Fruit fly (Drosophila melanogaster): ENCODE results near the gene CG7322.
A peak's percentile ranks its signal among the peaks of the same experiment; 100 is the strongest.

The CG7322 gene

dm6 chrX:18834399-18834798 is 23.2 kb downstream of the CG7322 start (continued):
- TF ChIP-seq CG11398 (GFP tag; optimal IDR thresholded peaks at IDR 0.05) (no peak), jumu (GFP tag; optimal IDR thresholded peaks at IDR 0.05) (no peak), CG2120 (GFP tag; optimal IDR thresholded peaks at IDR 0.05) (no peak), Blimp-1 (GFP tag; optimal IDR thresholded peaks at IDR 0.05) (peak; percentile 6), Nf-YB (GFP tag; optimal IDR thresholded peaks at IDR 0.05) (no peak), Usf (GFP tag; optimal IDR thresholded peaks at IDR 0.05) (no peak), H15 (GFP tag; IDR thresholded peaks at IDR 0.05) (no peak), YL-1 (GFP tag; optimal IDR thresholded peaks at IDR 0.05) (no peak), p53 (GFP tag; optimal IDR thresholded peaks at IDR 0.05) (no peak), Taf1 (GFP tag; IDR thresholded peaks at IDR 0.05) (no peak), Sry-β (GFP tag; optimal IDR thresholded peaks at IDR 0.05) (no peak), Sox102F (GFP tag; optimal IDR thresholded peaks at IDR 0.05) (peak; percentile 5), sug (tag; optimal IDR thresholded peaks at IDR 0.05) (no peak), Adf1 (GFP tag; IDR thresholded peaks at IDR 0.05) (no peak), run (tag; optimal IDR thresholded peaks at IDR 0.05) (no peak), CG14860 (GFP tag; IDR thresholded peaks at IDR 0.05; ENCODE audit: partially characterized antibody) (no peak), PHDP (tag; optimal IDR thresholded peaks at IDR 0.05) (no peak), odd (GFP tag; optimal IDR thresholded peaks at IDR 0.05) (no peak), B-H1 (GFP tag; IDR thresholded peaks at IDR 0.05) (no peak), CG4360 (GFP tag; IDR thresholded peaks at IDR 0.05) (no peak), CG12659 (GFP tag; optimal IDR thresholded peaks at IDR 0.05) (no peak), gt (GFP tag; IDR thresholded peaks at IDR 0.05) (no peak), CG12071 (GFP tag; optimal IDR thresholded peaks at IDR 0.05) (peak; percentile 7), CG10431 (GFP tag; optimal IDR thresholded peaks at IDR 0.05) (no peak), jigr1 (GFP tag; IDR thresholded peaks at IDR 0.05) (no peak), CG9609 (GFP tag; optimal IDR thresholded peaks at IDR 0.05) (no peak), CG11247 (GFP tag; IDR thresholded peaks at IDR 0.05) (0 out of 2 replicates have a peak, but pooled peaks have one; percentile 13), Oaz (GFP tag; IDR thresholded peaks at IDR 0.05) (no peak), mld (GFP tag; IDR thresholded peaks at IDR 0.05; ENCODE audit: partially characterized antibody) (no peak), so (GFP tag; IDR thresholded peaks at IDR 0.05) (0 out of 3 replicates have a peak, but pooled peaks have one; percentile 44), CG12391 (tag; optimal IDR thresholded peaks at IDR 0.05) (no peak), ind (GFP tag; optimal IDR thresholded peaks at IDR 0.05) (peak; percentile 36), hbn (GFP tag; IDR thresholded peaks at IDR 0.05; ENCODE audit: partially characterized antibody) (no peak), CG15601 (tag; optimal IDR thresholded peaks at IDR 0.05) (no peak), chn (GFP tag; optimal IDR thresholded peaks at IDR 0.05) (no peak), CG14667 (GFP tag; IDR thresholded peaks at IDR 0.05) (no peak), her (GFP tag; optimal IDR thresholded peaks at IDR 0.05) (no peak), aop (GFP tag; IDR thresholded peaks at IDR 0.05) (no peak), HmgD (GFP tag; optimal IDR thresholded peaks at IDR 0.05) (no peak), CG11723 (GFP tag; optimal IDR thresholded peaks at IDR 0.05) (no peak), E2f1 (GFP tag; IDR thresholded peaks at IDR 0.05) (no peak), NK7.1 (GFP tag; optimal IDR thresholded peaks at IDR 0.05) (no peak), CG3407 (GFP tag; optimal IDR thresholded peaks at IDR 0.05) (no peak), zen (tag; optimal IDR thresholded peaks at IDR 0.05) (no peak), Doc2 (GFP tag; IDR thresholded peaks at IDR 0.05) (no peak), CG33557 (GFP tag; optimal IDR thresholded peaks at IDR 0.05) (no peak), CG4424 (GFP tag; optimal IDR thresholded peaks at IDR 0.05) (no peak), CG12219 (GFP tag; optimal IDR thresholded peaks at IDR 0.05) (no peak), eve (GFP tag; optimal IDR thresholded peaks at IDR 0.05) (no peak), zf30C (GFP tag; optimal IDR thresholded peaks at IDR 0.05) (no peak), fd64A (GFP tag; optimal IDR thresholded peaks at IDR 0.05) (no peak), CG5245 (GFP tag; optimal IDR thresholded peaks at IDR 0.05) (no peak)
